Fruit fly (Drosophila melanogaster) Kc167 (cell line): ENCODE results near the gene KFase.

Source experiments
- h ChIP-seq: fragments of >200 bp; optimal IDR thresholded peaks from 3 replicates; lab custom pipeline; 2018; ENCODE audit warnings: missing external identifiers
- insv ChIP-seq: fragments of >200 bp; optimal IDR thresholded peaks from 3 replicates; lab custom pipeline; 2018; ENCODE audit warnings: missing external identifiers

DNA sequence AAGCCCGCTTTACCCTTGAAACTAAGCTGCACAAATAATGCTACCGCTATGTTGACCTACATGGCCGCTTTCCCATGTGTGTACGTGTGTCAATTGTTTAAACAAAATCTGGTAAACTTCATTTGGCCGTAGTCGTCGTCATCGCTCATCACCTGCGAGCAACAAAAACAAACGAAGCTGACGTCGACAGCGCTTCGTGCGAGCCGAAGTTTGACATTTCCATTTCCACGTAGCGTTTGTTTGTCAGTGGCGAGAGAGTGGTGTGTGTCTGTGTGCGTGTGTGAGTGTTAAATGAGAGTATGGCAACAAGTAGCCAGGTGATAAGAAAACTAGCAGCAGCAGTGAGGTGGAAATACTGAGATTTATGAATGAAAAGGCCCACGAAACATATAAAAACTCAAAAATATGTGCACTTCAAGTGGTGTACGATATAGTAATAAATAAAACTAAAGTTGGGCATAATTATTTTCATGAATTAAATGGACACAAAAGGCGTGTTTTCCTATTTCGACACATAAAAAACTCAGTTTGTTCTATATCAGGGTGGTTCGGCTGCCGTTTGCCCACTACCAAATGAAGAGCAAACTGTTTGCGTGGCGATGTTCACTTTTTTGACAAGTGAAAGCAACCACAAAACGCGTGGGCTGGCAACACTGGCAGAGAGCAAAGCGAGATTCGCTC, 9.2 kb downstream of the KFase start:
- TF ChIP-seq insv (lab: Kevin White, UChicago) (no peak), h (lab: Kevin White, UChicago) (no peak)
